Fruit fly (Drosophila melanogaster) whole organism, embryonic: ENCODE results near the gene srp.

ENCODE experiments used
- ATbp ChIP-seq: fragments of 200-800 bp; sonication (Bioruptor generic); optimal IDR thresholded peaks from 2 replicates; lab custom pipeline; 2017; ENCODE audit warnings: missing biosample characterization, mild to moderate bottlenecking, missing genetic modification characterization, missing genetic modification reagents
- Atf6 ChIP-seq: fragments of 200-800 bp; sonication (Bioruptor generic); IDR thresholded peaks from 2 replicates; pipeline ENCODE4 v1.3.6; 2022; ENCODE audit warnings: missing biosample characterization, missing genetic modification characterization
- CG11398 ChIP-seq: fragments of 200-800 bp; sonication (Bioruptor generic); optimal IDR thresholded peaks from 2 replicates; lab custom pipeline; 2016; ENCODE audit warnings: missing biosample characterization, missing genetic modification characterization
- CG12769 ChIP-seq: fragments of 200-800 bp; sonication (Bioruptor generic); optimal IDR thresholded peaks from 2 replicates; lab custom pipeline; 2019; ENCODE audit warnings: missing biosample characterization, mild to moderate bottlenecking, missing genetic modification characterization, moderate library complexity
- CG13424 ChIP-seq: fragments of 200-800 bp; sonication (Bioruptor generic); optimal IDR thresholded peaks from 2 replicates; lab custom pipeline; 2019; ENCODE audit warnings: missing biosample characterization, mild to moderate bottlenecking, missing genetic modification characterization, moderate library complexity
- CG13624 ChIP-seq: fragments of 200-800 bp; sonication (Bioruptor generic); optimal IDR thresholded peaks from 2 replicates; lab custom pipeline; 2016; ENCODE audit warnings: missing biosample characterization, missing genetic modification characterization
- CG15011 ChIP-seq: fragments of 200-800 bp; sonication (Bioruptor generic); optimal IDR thresholded peaks from 3 replicates; lab custom pipeline; 2018; ENCODE audit warnings: missing biosample characterization, mild to moderate bottlenecking, missing genetic modification characterization
- CG17186 ChIP-seq: fragments of 200-800 bp; sonication (Bioruptor generic); optimal IDR thresholded peaks from 3 replicates; lab custom pipeline; 2017; ENCODE audit warnings: missing biosample characterization, missing genetic modification reagents, missing genetic modification characterization
- CG17612 ChIP-seq: fragments of 200-800 bp; sonication (Bioruptor generic); IDR thresholded peaks from 2 replicates; pipeline ENCODE4 v1.3.6; 2022; ENCODE audit warnings: missing biosample characterization, missing genetic modification characterization
- CG18011 ChIP-seq: fragments of 200-800 bp; sonication (Bioruptor generic); optimal IDR thresholded peaks from 2 replicates; lab custom pipeline; 2017; ENCODE audit warnings: missing biosample characterization, missing genetic modification characterization, mild to moderate bottlenecking, moderate library complexity, missing genotype
- CG18599 ChIP-seq: fragments of 200-800 bp; sonication (Bioruptor generic); optimal IDR thresholded peaks from 3 replicates; lab custom pipeline; 2017; ENCODE audit warnings: missing biosample characterization, missing genetic modification characterization, mild to moderate bottlenecking, moderate library complexity, missing genetic modification reagents
- CG18764 ChIP-seq: fragments of 200-800 bp; sonication (Bioruptor generic); optimal IDR thresholded peaks from 3 replicates; lab custom pipeline; 2016; ENCODE audit warnings: missing biosample characterization, missing genetic modification characterization
- CG2199 ChIP-seq: fragments of 200-800 bp; sonication (Bioruptor generic); IDR thresholded peaks from 3 replicates; pipeline ENCODE4 v1.3.6; 2022; ENCODE audit warnings: missing biosample characterization, missing genetic modification characterization
- CG31388 ChIP-seq: fragments of 200-800 bp; sonication (Bioruptor generic); optimal IDR thresholded peaks from 2 replicates; lab custom pipeline; 2016; ENCODE audit warnings: missing biosample characterization, missing genetic modification characterization
- CG32532 ChIP-seq: fragments of 200-800 bp; sonication (Bioruptor generic); IDR thresholded peaks from 2 replicates; pipeline ENCODE4 v1.3.6; 2022; ENCODE audit warnings: missing biosample characterization, missing genetic modification characterization
- CG33557 ChIP-seq: fragments of 200-800 bp; sonication (Bioruptor generic); optimal IDR thresholded peaks from 2 replicates; lab custom pipeline; 2019; ENCODE audit warnings: missing biosample characterization, mild to moderate bottlenecking, missing genetic modification characterization, moderate library complexity
- CG34422 ChIP-seq: fragments of 200-800 bp; sonication (Bioruptor generic); IDR thresholded peaks from 3 replicates; pipeline ENCODE4 v1.3.6; 2022; ENCODE audit warnings: missing biosample characterization, missing genetic modification characterization
- CG3847 ChIP-seq: fragments of 200-800 bp; sonication (Bioruptor generic); IDR thresholded peaks from 2 replicates; pipeline ENCODE4 v1.3.6; 2022; ENCODE audit warnings: missing biosample characterization, missing genetic modification characterization
- CG4854 ChIP-seq: fragments of 200-800 bp; sonication (Bioruptor generic); optimal IDR thresholded peaks from 2 replicates; lab custom pipeline; 2016; ENCODE audit warnings: missing biosample characterization, missing genetic modification characterization, inconsistent platforms
- CG6683 ChIP-seq: fragments of 200-800 bp; sonication (Bioruptor generic); optimal IDR thresholded peaks from 2 replicates; lab custom pipeline; 2017; ENCODE audit warnings: missing biosample characterization, mild to moderate bottlenecking, missing genetic modification characterization, missing genetic modification reagents
- CG8290 ChIP-seq, 3 experiments: fragments of 200-800 bp; sonication (Bioruptor generic); optimal IDR thresholded peaks; 2 replicates each; lab custom pipeline; 2016 to 2019; ENCODE audit warnings: missing biosample characterization in 3 of 3, missing genetic modification characterization in 3 of 3, mild to moderate bottlenecking in 2 of 3, moderate library complexity in 1 of 3
- CG8765 ChIP-seq: fragments of 200-800 bp; sonication (Bioruptor generic); IDR thresholded peaks from 2 replicates; pipeline ENCODE4 v1.3.6; 2022; ENCODE audit warnings: missing biosample characterization, missing genetic modification characterization
- CG9215 ChIP-seq: fragments of 200-800 bp; sonication (Bioruptor generic); IDR thresholded peaks from 2 replicates; pipeline ENCODE4 v1.3.6; 2022; ENCODE audit warnings: missing biosample characterization, missing genetic modification characterization
- CTCF ChIP-seq: fragments of 200-800 bp; sonication (Bioruptor generic); optimal IDR thresholded peaks from 2 replicates; lab custom pipeline; 2017; ENCODE audit warnings: missing biosample characterization, mild to moderate bottlenecking, missing genetic modification characterization, moderate library complexity
- Camta ChIP-seq: fragments of 200-800 bp; sonication (Bioruptor generic); optimal IDR thresholded peaks from 2 replicates; lab custom pipeline; 2016; ENCODE audit warnings: missing biosample characterization, missing genetic modification characterization
- D19B ChIP-seq: fragments of 200-800 bp; sonication (Bioruptor generic); optimal IDR thresholded peaks from 2 replicates; lab custom pipeline; 2017; ENCODE audit warnings: missing biosample characterization, mild to moderate bottlenecking, missing genetic modification characterization
- Ets65A ChIP-seq: fragments of 200-800 bp; sonication (Bioruptor generic); peaks from one replicate; lab custom pipeline; 2016; ENCODE audit warnings: missing biosample characterization, missing genetic modification characterization
- Hand ChIP-seq: fragments of 200-800 bp; sonication (Bioruptor generic); optimal IDR thresholded peaks from 2 replicates; lab custom pipeline; 2017; ENCODE audit warnings: mild to moderate bottlenecking, missing biosample characterization, missing genetic modification reagents, missing genetic modification characterization
- Hmr ChIP-seq: fragments of 200-800 bp; sonication (Bioruptor generic); optimal IDR thresholded peaks from 3 replicates; lab custom pipeline; 2017; ENCODE audit warnings: mild to moderate bottlenecking, missing biosample characterization, missing genetic modification reagents, missing genetic modification characterization
- Hr3 ChIP-seq: fragments of 200-800 bp; sonication (Bioruptor generic); optimal IDR thresholded peaks from 3 replicates; lab custom pipeline; 2016; ENCODE audit warnings: missing biosample characterization, missing genetic modification characterization
- Kr ChIP-seq: fragments of 200-800 bp; sonication (Bioruptor generic); optimal IDR thresholded peaks from 2 replicates; lab custom pipeline; 2017; ENCODE audit warnings: missing biosample characterization, mild to moderate bottlenecking, missing genetic modification characterization
- Med ChIP-seq: fragments of 200-800 bp; sonication (Bioruptor generic); peaks from one replicate; lab custom pipeline; 2016; ENCODE audit warnings: missing biosample characterization, missing genetic modification characterization, mild to moderate bottlenecking, inconsistent platforms, moderate library complexity
- Myb ChIP-seq: fragments of 200-800 bp; sonication (Bioruptor generic); optimal IDR thresholded peaks from 2 replicates; lab custom pipeline; 2016; ENCODE audit warnings: missing biosample characterization, missing genetic modification characterization
- Sry-δ ChIP-seq: fragments of 200-800 bp; sonication (Bioruptor generic); optimal IDR thresholded peaks from 2 replicates; lab custom pipeline; 2016; ENCODE audit warnings: missing biosample characterization, missing genetic modification characterization
- YL-1 ChIP-seq: fragments of 200-800 bp; sonication (Bioruptor generic); optimal IDR thresholded peaks from 3 replicates; lab custom pipeline; 2017; ENCODE audit warnings: missing biosample characterization, mild to moderate bottlenecking, missing genetic modification characterization
- aop ChIP-seq: fragments of 200-800 bp; sonication (Bioruptor generic); IDR thresholded peaks from 2 replicates; pipeline ENCODE4 v1.3.6; 2022; ENCODE audit warnings: missing biosample characterization, missing genetic modification characterization
- crol ChIP-seq: fragments of 200-800 bp; sonication (Bioruptor generic); IDR thresholded peaks from 2 replicates; pipeline ENCODE4 v1.3.6; 2022; ENCODE audit warnings: missing biosample characterization, missing genetic modification characterization
- dmrt11E ChIP-seq: fragments of 200-800 bp; sonication (Bioruptor generic); optimal IDR thresholded peaks from 3 replicates; lab custom pipeline; 2018; ENCODE audit warnings: missing biosample characterization, mild to moderate bottlenecking, missing genetic modification characterization, moderate library complexity
- fd96Cb ChIP-seq: fragments of 200-800 bp; sonication (Bioruptor generic); optimal IDR thresholded peaks from 2 replicates; lab custom pipeline; 2018; ENCODE audit warnings: missing biosample characterization, mild to moderate bottlenecking, missing genetic modification characterization, moderate library complexity
- h ChIP-seq: fragments of >200 bp; optimal IDR thresholded peaks from 2 replicates; lab custom pipeline; 2017
- jing ChIP-seq: fragments of 200-800 bp; sonication (Bioruptor generic); optimal IDR thresholded peaks from 2 replicates; lab custom pipeline; 2018; ENCODE audit warnings: missing biosample characterization, mild to moderate bottlenecking, missing genetic modification characterization
- kah ChIP-seq: fragments of 200-800 bp; sonication (Bioruptor generic); optimal IDR thresholded peaks from 2 replicates; lab custom pipeline; 2018; ENCODE audit warnings: missing biosample characterization, mild to moderate bottlenecking, missing genetic modification characterization
- kay ChIP-seq: fragments of 200-800 bp; sonication (Bioruptor generic); optimal IDR thresholded peaks from 2 replicates; lab custom pipeline; 2016; ENCODE audit warnings: missing biosample characterization, missing genetic modification characterization
- lab ChIP-seq: fragments of 200-800 bp; sonication (Bioruptor generic); optimal IDR thresholded peaks from 3 replicates; lab custom pipeline; 2017; ENCODE audit warnings: missing biosample characterization, missing genetic modification characterization, mild to moderate bottlenecking, moderate library complexity, missing genetic modification reagents
- schlank ChIP-seq: fragments of 200-800 bp; sonication (Bioruptor generic); optimal IDR thresholded peaks from 2 replicates; lab custom pipeline; 2018; ENCODE audit warnings: missing biosample characterization, mild to moderate bottlenecking, missing genetic modification characterization
- sens-2 ChIP-seq: fragments of 200-800 bp; sonication (Bioruptor generic); IDR thresholded peaks from 2 replicates; pipeline ENCODE4 v1.3.6; 2022; ENCODE audit warnings: missing biosample characterization, missing genetic modification characterization
- shn ChIP-seq: fragments of 200-800 bp; sonication (Bioruptor generic); optimal IDR thresholded peaks from 3 replicates; lab custom pipeline; 2016; ENCODE audit warnings: missing biosample characterization, missing genetic modification characterization
- sob ChIP-seq: fragments of 200-800 bp; sonication (Bioruptor generic); IDR thresholded peaks from 2 replicates; pipeline ENCODE4 v1.3.6; 2022; ENCODE audit warnings: missing biosample characterization, missing genetic modification characterization
- ssp ChIP-seq: fragments of 200-800 bp; sonication (Bioruptor generic); IDR thresholded peaks from 2 replicates; pipeline ENCODE4 v1.3.6; 2022; ENCODE audit warnings: missing biosample characterization, missing genetic modification characterization
- sug ChIP-seq: fragments of 200-800 bp; optimal IDR thresholded peaks from 2 replicates; lab custom pipeline; 2019; ENCODE audit warnings: missing biosample characterization, mild to moderate bottlenecking, missing genetic modification characterization, moderate library complexity
- tio ChIP-seq: fragments of 200-800 bp; sonication (Bioruptor generic); optimal IDR thresholded peaks from 2 replicates; lab custom pipeline; 2017; ENCODE audit warnings: missing biosample characterization, missing genetic modification characterization, inconsistent platforms
- tup ChIP-seq: fragments of 200-800 bp; sonication (Bioruptor generic); optimal IDR thresholded peaks from 2 replicates; lab custom pipeline; 2016; ENCODE audit warnings: missing biosample characterization, mild to moderate bottlenecking, missing genetic modification characterization, moderate library complexity

Gene srp

DNA sequence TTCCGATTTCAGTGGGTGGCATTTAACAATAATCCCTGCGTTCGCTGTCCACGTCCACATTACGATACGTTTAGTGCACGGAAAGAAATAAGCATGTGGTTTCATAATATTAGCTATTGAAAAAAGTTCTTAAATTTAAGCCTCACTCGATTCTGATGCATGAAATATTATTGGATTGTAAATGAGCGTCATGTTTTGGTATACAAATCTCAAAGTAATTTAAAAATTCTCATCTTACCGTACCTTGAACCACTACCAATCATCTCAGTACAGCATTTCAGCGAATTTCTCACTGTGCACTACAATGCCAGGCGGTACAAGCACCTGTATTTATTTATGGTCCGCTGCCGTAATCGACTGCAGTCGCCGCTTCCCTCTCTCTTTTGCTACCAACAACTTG lies 11.7 kb upstream of the srp start (continued):
- TF ChIP-seq aop (GFP tag; lab: Robert Waterston, UW) (no peak), CG4854 (GFP tag; lab: Kevin White, UChicago) (peak; percentile 58), kah (peak; percentile 77), tio (GFP tag; lab: Kevin White, UChicago) (peak; percentile 75), Atf6 (no peak), CG12769 (tag; lab: Kevin White, UChicago) (peak; percentile 83), YL-1 (GFP tag; lab: Kevin White, UChicago) (no peak), CG18599 (GFP tag; lab: Kevin White, UChicago) (peak; percentile 83), h (lab: Kevin White, UChicago) (no peak), ssp (GFP tag; lab: Robert Waterston, UW) (no peak), CG32532 (GFP tag; lab: Robert Waterston, UW) (no peak), CTCF (GFP tag; lab: Kevin White, UChicago) (peak; percentile 37), CG34422 (GFP tag; lab: Robert Waterston, UW) (no peak), CG31388 (GFP tag; lab: Kevin White, UChicago) (peak; percentile 66), Ets65A (GFP tag; lab: Kevin White, UChicago) (peak; percentile 96), CG13624 (GFP tag; lab: Kevin White, UChicago) (peak; percentile 86), sens-2 (GFP tag; lab: Robert Waterston, UW) (no peak), CG6683 (GFP tag; lab: Kevin White, UChicago) (peak; percentile 50), jing (GFP tag; lab: Kevin White, UChicago) (peak; percentile 65), Camta (GFP tag; lab: Kevin White, UChicago) (peak; percentile 78), fd96Cb (tag; lab: Kevin White, UChicago) (peak; percentile 83), Sry-δ (GFP tag; lab: Kevin White, UChicago) (peak; percentile 25), lab (GFP tag; lab: Kevin White, UChicago) (peak; percentile 91), CG2199 (GFP tag; lab: Robert Waterston, UW) (no peak), CG13424 (peak; percentile 89), sug (tag; lab: Kevin White, UChicago) (peak; percentile 61), Med (peak; percentile 94), tup (GFP tag; lab: Kevin White, UChicago) (no peak), Hr3 (GFP tag; lab: Kevin White, UChicago) (peak; percentile 82), Myb (peak; percentile 55), crol (GFP tag; lab: Robert Waterston, UW) (no peak), dmrt11E (tag; lab: Kevin White, UChicago) (peak; percentile 64), Kr (GFP tag; lab: Kevin White, UChicago) (no peak), CG8765 (GFP tag; lab: Robert Waterston, UW) (no peak), CG17186 (peak; percentile 7), CG17612 (GFP tag; lab: Robert Waterston, UW) (no peak), ATbp (GFP tag; lab: Kevin White, UChicago) (peak; percentile 86), shn (peak; percentile 79), Hand (peak; percentile 51), CG9215 (no peak), CG11398 (peak; percentile 67), kay (peak; percentile 54), CG15011 (peak; percentile 56), CG33557 (GFP tag; lab: Kevin White, UChicago) (peak; percentile 20), D19B (GFP tag; lab: Kevin White, UChicago) (peak; percentile 54), sob (GFP tag; lab: Robert Waterston, UW) (no peak), schlank (peak; percentile 45), CG8290 (GFP tag; optimal IDR thresholded peaks at IDR 0.05; lab: Kevin White, UChicago) (no peak), CG8290 (tag; optimal IDR thresholded peaks at IDR 0.05; lab: Kevin White, UChicago) (peak in 1 of 2 experiments; percentile 82), CG18011 (GFP tag; lab: Kevin White, UChicago) (no peak), CG3847 (GFP tag; lab: Robert Waterston, UW) (no peak), CG18764 (GFP tag; lab: Kevin White, UChicago) (peak; percentile 58), Hmr (GFP tag; lab: Kevin White, UChicago) (peak; percentile 75)
